Worm (Caenorhabditis elegans): Measurements from ENCODE around the gene phf-33.

The phf-33 gene

DNA sequence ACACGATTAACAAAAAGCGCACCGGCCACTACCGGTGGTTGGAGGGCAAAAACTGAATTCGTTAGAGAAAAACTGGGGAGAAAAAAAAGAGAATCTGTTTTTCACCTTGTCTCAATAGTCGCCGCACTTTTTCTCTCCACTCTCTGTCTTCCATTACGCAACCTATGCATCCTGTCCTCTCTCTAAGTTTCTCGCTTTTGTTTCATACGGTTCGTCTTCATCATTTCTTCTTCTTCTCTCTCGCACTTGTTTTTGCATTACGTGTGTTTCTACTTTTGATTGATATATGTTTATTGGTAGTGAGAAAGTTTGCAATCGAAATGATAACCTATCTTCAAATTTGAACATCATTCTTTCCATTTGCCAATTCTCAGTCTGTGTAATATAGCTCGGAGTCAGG lies 41.8 kb upstream of the phf-33 start (continued):
- TF ChIP-seq ama-1 (optimal IDR thresholded peaks at IDR 0.05) (no peak), ama-1 (GFP tag; optimal IDR thresholded peaks at IDR 0.05) (no peak), atf-7 (tag; optimal IDR thresholded peaks at IDR 0.05) (no peak), madf-3 (GFP tag; IDR thresholded peaks at IDR 0.05) (no peak), ceh-100 (GFP tag; IDR thresholded peaks at IDR 0.05) (no peak), F57C9.4 (tag; optimal IDR thresholded peaks at IDR 0.05) (no peak), B0035.1 (tag; optimal IDR thresholded peaks at IDR 0.05) (no peak), attf-5 (GFP tag; optimal IDR thresholded peaks at IDR 0.05) (no peak), dox-1 (GFP tag; IDR thresholded peaks at IDR 0.05) (no peak), unc-62 (GFP tag; optimal IDR thresholded peaks at IDR 0.05) (no peak), B0336.3 (GFP tag; IDR thresholded peaks at IDR 0.05) (no peak), lag-1 (GFP tag; IDR thresholded peaks at IDR 0.05) (no peak), ets-4 (GFP tag; optimal IDR thresholded peaks at IDR 0.05) (no peak), somi-1 (GFP tag; optimal IDR thresholded peaks at IDR 0.05) (no peak), athp-1 (tag; optimal IDR thresholded peaks at IDR 0.05) (no peak), bed-1 (GFP tag; IDR thresholded peaks at IDR 0.05) (no peak), tlf-1 (GFP tag; optimal IDR thresholded peaks at IDR 0.05) (no peak), efl-1 (GFP tag; optimal IDR thresholded peaks at IDR 0.05) (no peak), rpc-1 (optimal IDR thresholded peaks at IDR 0.05) (no peak), rpc-1 (tag; optimal IDR thresholded peaks at IDR 0.05) (no peak), ceh-91 (GFP tag; IDR thresholded peaks at IDR 0.05) (no peak), sptf-2 (GFP tag; optimal IDR thresholded peaks at IDR 0.05) (no peak), B0261.1 (tag; optimal IDR thresholded peaks at IDR 0.05) (no peak), hmg-1.2 (GFP tag; IDR thresholded peaks at IDR 0.05) (no peak), egrh-3 (GFP tag; IDR thresholded peaks at IDR 0.05) (no peak), lin-40 (tag; optimal IDR thresholded peaks at IDR 0.05) (peak; percentile 29), F23B12.7 (tag; optimal IDR thresholded peaks at IDR 0.05; ENCODE audit: insufficient read depth) (peak; percentile 15), ceh-58 (GFP tag; IDR thresholded peaks at IDR 0.05) (no peak), akir-1 (GFP tag; optimal IDR thresholded peaks at IDR 0.05) (no peak), Y95B8A.8 (GFP tag; IDR thresholded peaks at IDR 0.05) (no peak), F39B2.1 (GFP tag; IDR thresholded peaks at IDR 0.05) (no peak), egl-44 (GFP tag; IDR thresholded peaks at IDR 0.05) (no peak), snpc-1.3 (tag; optimal IDR thresholded peaks at IDR 0.05; ENCODE audit: insufficient read depth) (no peak), ekl-4 (GFP tag; IDR thresholded peaks at IDR 0.05) (no peak), cebp-1 (GFP tag; IDR thresholded peaks at IDR 0.05) (no peak), cebp-1 (tag; optimal IDR thresholded peaks at IDR 0.05) (peak; percentile 12)

DNA sequence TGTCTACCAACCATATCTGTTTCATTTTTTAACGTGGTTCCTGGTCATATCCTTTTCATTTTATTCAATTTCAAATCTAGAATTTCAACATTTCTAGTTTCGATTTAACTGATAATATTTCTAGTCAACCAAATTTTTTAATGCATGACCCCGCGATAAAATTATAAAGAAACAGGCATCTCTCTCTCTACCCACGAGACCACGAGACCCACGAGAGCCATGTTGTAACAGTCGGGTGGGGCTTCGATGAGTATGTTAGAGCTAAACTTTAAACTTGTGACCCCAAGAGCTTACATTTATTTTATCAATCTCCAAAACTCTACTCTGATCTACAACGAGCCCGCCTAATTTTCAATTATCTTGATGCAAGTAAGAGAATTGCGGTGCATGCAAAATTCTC lies 39.5 kb upstream of the phf-33 start:
- TF ChIP-seq Y53F4B.3 (GFP tag; IDR thresholded peaks at IDR 0.05) = no peak
- no peak for TF ChIP-seq F52B5.7 (tag; optimal IDR thresholded peaks at IDR 0.05)
- TF ChIP-seq cebp-1 (GFP tag; IDR thresholded peaks at IDR 0.05) = no peak
- TF ChIP-seq cebp-1 (tag; optimal IDR thresholded peaks at IDR 0.05) = peak; percentile 20

- TF ChIP-seq cebp-2 (GFP tag; IDR thresholded peaks at IDR 0.05) (no peak), sea-2 (GFP tag; IDR thresholded peaks at IDR 0.05) (no peak), him-1 (tag; optimal IDR thresholded peaks at IDR 0.05) (no peak), hlh-26 (GFP tag; conservative IDR thresholded peaks at IDR 0.05) (no peak), Y53G8AR.9 (GFP tag; conservative IDR thresholded peaks at IDR 0.05) (no peak), pha-4 (tag; optimal IDR thresholded peaks at IDR 0.05) (no peak), ekl-4 (GFP tag; IDR thresholded peaks at IDR 0.05) (no peak), B0019.2 (GFP tag; conservative IDR thresholded peaks at IDR 0.05) (no peak), F10E7.11 (tag; optimal IDR thresholded peaks at IDR 0.05) (no peak), F33H1.4 (GFP tag; IDR thresholded peaks at IDR 0.05) (no peak), efl-1 (GFP tag; optimal IDR thresholded peaks at IDR 0.05) (no peak), rec-8 (tag; optimal IDR thresholded peaks at IDR 0.05) (no peak), snpc-4 (GFP tag; optimal IDR thresholded peaks at IDR 0.05) (no peak), snpc-4 (tag; optimal IDR thresholded peaks at IDR 0.05) (no peak), Y79H2A.3 (GFP tag; conservative IDR thresholded peaks at IDR 0.05) (no peak)
Measured at ce11 chrX:13317532-13317931, 38.8 kb upstream of the phf-33 start.
